Fruit fly (Drosophila melanogaster): Measurements from ENCODE around the gene lectin-29Ca.

DNA sequence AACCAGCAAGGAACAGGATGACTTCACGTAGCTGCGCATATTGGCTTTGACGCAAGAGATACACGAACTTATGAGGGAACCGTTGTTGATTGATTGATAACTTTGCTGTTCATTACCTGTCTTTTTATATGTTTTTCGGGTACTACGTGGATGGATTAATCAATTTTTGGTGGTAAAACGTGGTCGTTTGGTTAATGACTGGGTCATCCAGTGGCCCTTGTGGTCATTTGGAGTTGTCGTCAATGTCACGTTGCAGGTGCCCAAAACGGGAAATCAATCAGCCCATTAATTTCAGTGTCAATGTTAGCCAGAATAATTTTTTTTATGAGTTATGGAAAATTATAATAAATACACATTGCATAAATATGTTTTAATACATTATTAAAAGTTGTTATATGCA, 4.8 kb downstream of the lectin-29Ca start, which contains the start of gene CG42819:
- TF ChIP-seq lz (GFP tag; optimal IDR thresholded peaks at IDR 0.05): no peak
- no peak for TF ChIP-seq Sox102F (GFP tag; optimal IDR thresholded peaks at IDR 0.05)
- TF ChIP-seq CG8119 (GFP tag; IDR thresholded peaks at IDR 0.05): no peak
- no peak for TF ChIP-seq Eip78C (GFP tag)
- TF ChIP-seq Ets21C (GFP tag; optimal IDR thresholded peaks at IDR 0.05): no peak

Measured in whole organism, prepupa.